Worm (Caenorhabditis elegans): ENCODE measurements around the gene F28F8.9.
"Not testable (repeated sequence)": the region's sequence is repeated elsewhere in the genome, so short reads cannot be mapped to it uniquely, and the experiment has no call there.

Gene F28F8.9

DNA sequence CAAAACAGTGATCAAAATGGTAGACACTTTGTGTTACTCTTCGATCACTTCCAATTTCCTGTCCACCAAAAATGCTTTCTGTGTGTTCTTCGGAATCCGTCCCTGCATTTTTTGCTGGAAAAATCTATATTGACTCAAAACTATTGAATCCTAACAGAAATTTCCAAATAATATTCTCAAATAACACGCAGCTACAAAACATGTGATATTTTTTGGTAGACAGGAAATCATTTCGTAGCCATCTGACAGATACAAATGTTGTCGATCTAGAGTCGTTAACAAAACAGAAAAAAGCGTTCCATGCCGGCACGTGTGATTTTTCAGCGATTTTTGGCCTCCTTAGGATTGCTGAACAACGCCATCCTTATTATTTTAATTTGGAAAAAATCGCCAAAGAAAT lies 34.4 kb upstream of the F28F8.9 start, which contains the start of gene str-263:
TSS of gene str-263 (plus strand) at position 301 of the 400 bp plus-strand sequence.
- TF ChIP-seq nhr-11 (tag; optimal IDR thresholded peaks at IDR 0.05) (no peak), fkh-10 (GFP tag; optimal IDR thresholded peaks at IDR 0.05) (no peak), ceh-44 (GFP tag; IDR thresholded peaks at IDR 0.05) (no peak), nhr-76 (tag; optimal IDR thresholded peaks at IDR 0.05) (no peak), daf-8 (GFP tag; IDR thresholded peaks at IDR 0.05) (no peak), zfp-3 (GFP tag; conservative IDR thresholded peaks at IDR 0.05) (no peak), nhr-237 (tag; optimal IDR thresholded peaks at IDR 0.05) (no peak), mxl-3 (GFP tag; optimal IDR thresholded peaks at IDR 0.05) (no peak), gei-8 (GFP tag; optimal IDR thresholded peaks at IDR 0.05) (no peak), skn-1 (tag; optimal IDR thresholded peaks at IDR 0.05) (no peak), nhr-41 (GFP tag; IDR thresholded peaks at IDR 0.05) (no peak), ceh-32 (tag; optimal IDR thresholded peaks at IDR 0.05; ENCODE audit: poor library complexity) (no peak), daf-16 (GFP tag; optimal IDR thresholded peaks at IDR 0.05) (no peak), daf-16 (tag; optimal IDR thresholded peaks at IDR 0.05) (no peak), daf-12 (tag; optimal IDR thresholded peaks at IDR 0.05) (no peak), vab-7 (GFP tag; IDR thresholded peaks at IDR 0.05) (no peak), lsy-2 (tag; optimal IDR thresholded peaks at IDR 0.05) (no peak)

- TF ChIP-seq ZK337.2 (GFP tag; IDR thresholded peaks at IDR 0.05) = 0 out of 2 replicates have a peak, but pooled peaks have one; percentile 25
- no peak for TF ChIP-seq lin-13 (GFP tag; optimal IDR thresholded peaks at IDR 0.05)
- no peak for TF ChIP-seq ztf-7 (tag; optimal IDR thresholded peaks at IDR 0.05)
- no peak for TF ChIP-seq rbr-2 (tag; optimal IDR thresholded peaks at IDR 0.05)
- TF ChIP-seq dmd-8 (GFP tag; IDR thresholded peaks at IDR 0.05) = no peak
- TF ChIP-seq nhr-11 (tag; optimal IDR thresholded peaks at IDR 0.05) = peak; percentile 4
- TF ChIP-seq T20F7.1 (GFP tag; optimal IDR thresholded peaks at IDR 0.05) = no peak
These were observed 32.0 kb upstream of the F28F8.9 start, which contains the start of the genes fbxa-153 and str-12 for ce11 chrV:15610350-15610940. Gene fbxa-153, minus strand, starts transcription at chrV:15610384. Gene str-12, plus strand, starts transcription at chrV:15610890.

DNA sequence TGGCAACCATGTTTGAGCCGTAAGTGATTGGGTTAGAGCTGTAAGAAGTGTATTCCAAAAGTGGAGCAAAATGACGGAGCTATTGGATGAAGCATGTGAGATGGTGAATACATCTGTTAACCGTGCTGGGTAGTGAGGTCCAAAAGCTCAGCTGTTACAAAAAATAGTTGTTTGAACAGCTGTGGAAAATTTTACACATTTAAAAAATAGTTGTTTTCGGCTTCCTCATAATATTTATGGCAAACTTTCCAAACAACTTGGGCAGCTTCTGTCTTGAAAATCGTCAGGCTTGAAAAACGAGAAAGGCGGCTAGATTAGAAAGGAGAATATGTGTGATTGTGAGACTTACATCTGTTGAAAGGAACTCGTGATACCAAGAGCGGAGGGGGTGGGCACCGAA lies 26.6 kb upstream of the F28F8.9 start, which contains the start of gene fbxa-154:
TSS of gene fbxa-154 (minus strand) at position 101 of the 400 bp plus-strand sequence.
- TF ChIP-seq lim-7 (GFP tag; IDR thresholded peaks at IDR 0.05) = no peak
- no peak for TF ChIP-seq spr-1 (tag; optimal IDR thresholded peaks at IDR 0.05)
- TF ChIP-seq ceh-44 (GFP tag; IDR thresholded peaks at IDR 0.05) = no peak
- TF ChIP-seq daf-19 (GFP tag; conservative IDR thresholded peaks at IDR 0.05) = no peak
- no peak for TF ChIP-seq mxl-2 (GFP tag; conservative IDR thresholded peaks at IDR 0.05)
- TF ChIP-seq vab-7 (GFP tag; IDR thresholded peaks at IDR 0.05) = no peak

ce11 chrV:15602253-15602652 lies 23.8 kb upstream of the F28F8.9 start, which contains the start of gene fbxa-152:
Gene fbxa-152, minus strand, starts transcription at chrV:15602353.
- TF ChIP-seq hlh-30 (tag; optimal IDR thresholded peaks at IDR 0.05; ENCODE audit: insufficient read depth) (no peak), cey-2 (tag; optimal IDR thresholded peaks at IDR 0.05; ENCODE audit: borderline replicate concordance, insufficient read depth) (no peak), unc-62 (GFP tag; optimal IDR thresholded peaks at IDR 0.05 in 1 of 2) (peak in 1 of 2 experiments; percentile 39), unc-62 (tag; optimal IDR thresholded peaks at IDR 0.05) (no peak), nhr-11 (tag; optimal IDR thresholded peaks at IDR 0.05) (no peak)

ce11 chrV:15599762-15600161 lies 21.3 kb upstream of the F28F8.9 start, which contains the start of gene B0391.14:
Gene B0391.14, minus strand, starts transcription at chrV:15599862.
- TF ChIP-seq nhr-41 (GFP tag; IDR thresholded peaks at IDR 0.05); dve-1 (tag; optimal IDR thresholded peaks at IDR 0.05; ENCODE audit: insufficient read depth); zip-2 (tag; optimal IDR thresholded peaks at IDR 0.05): not testable (repeated sequence)
